Worm (Caenorhabditis elegans) whole organism, young adult: ENCODE results near the gene pals-16.
A peak's percentile ranks its signal among the peaks of the same experiment; 100 is the strongest.

Source experiments
- B0261.1 ChIP-seq: sonication (generic microtip); optimal IDR thresholded peaks from 2 replicates; lab custom pipeline; 2016; ENCODE audit warnings: mild to moderate bottlenecking, missing genetic modification characterization, moderate library complexity, missing compliant biosample characterization
- C17E4.6 ChIP-seq: fragments of 200-800 bp; sonication (Bioruptor generic); IDR thresholded peaks from 2 replicates; pipeline ENCODE4 v1.3.6; 2022; ENCODE audit warnings: missing genetic modification reagents, missing genetic modification characterization, missing compliant biosample characterization
- T26A5.8 ChIP-seq: sonication (generic microtip); optimal IDR thresholded peaks from 2 replicates; lab custom pipeline; 2016; ENCODE audit warnings: missing genetic modification characterization, missing compliant biosample characterization
- Y53F4B.3 ChIP-seq: fragments of 200-800 bp; sonication (Bioruptor generic); IDR thresholded peaks from 2 replicates; pipeline ENCODE4 v1.3.6; 2022; ENCODE audit warnings: missing genetic modification reagents, missing genetic modification characterization, missing compliant biosample characterization
- akir-1 ChIP-seq: fragments of 200-800 bp; sonication (Bioruptor generic); optimal IDR thresholded peaks from 2 replicates; lab custom pipeline; 2018; ENCODE audit warnings: mild to moderate bottlenecking, missing genetic modification characterization, moderate library complexity, missing compliant biosample characterization
- ccch-3 ChIP-seq: fragments of 200-800 bp; sonication (Bioruptor generic); optimal IDR thresholded peaks from 2 replicates; lab custom pipeline; 2018; ENCODE audit warnings: mild to moderate bottlenecking, missing genetic modification characterization, missing compliant biosample characterization
- ets-4 ChIP-seq: fragments of 200-800 bp; sonication (Bioruptor generic); optimal IDR thresholded peaks from 2 replicates; lab custom pipeline; 2018; ENCODE audit warnings: mild to moderate bottlenecking, missing genetic modification characterization, missing compliant biosample characterization
- him-1 ChIP-seq: sonication (generic microtip); optimal IDR thresholded peaks from 2 replicates; lab custom pipeline; 2016; ENCODE audit warnings: missing genotype, missing genetic modification reagents, missing genetic modification characterization, missing compliant biosample characterization

DNA sequence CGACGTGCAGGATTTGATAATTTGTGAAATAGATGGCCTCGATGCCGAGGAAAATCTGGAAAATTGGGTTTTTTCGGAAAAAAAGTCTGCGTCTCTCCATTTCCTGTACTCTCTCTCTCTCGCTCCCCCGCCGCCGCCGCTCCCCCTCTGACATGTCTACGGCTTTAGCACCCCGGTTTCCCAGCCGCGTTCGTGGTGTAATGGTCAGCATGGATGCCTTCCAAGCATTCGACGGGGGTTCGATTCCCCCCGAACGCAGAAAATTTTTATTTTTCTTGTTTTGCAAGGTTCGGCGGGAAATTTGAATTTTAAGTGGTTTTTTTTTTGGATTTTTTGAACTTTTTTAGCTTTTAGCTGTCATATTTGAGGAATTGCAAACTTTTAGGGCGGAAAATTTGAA, 24.5 kb downstream of the pals-16 start:
- TF ChIP-seq T26A5.8 (no peak), ccch-3 (no peak), B0261.1 (tag; lab: Kevin White, UChicago) (peak; percentile 96), C17E4.6 (no peak), ets-4 (GFP tag; lab: Kevin White, UChicago) (no peak), him-1 (tag; lab: Kevin White, UChicago) (peak; percentile 48), Y53F4B.3 (peak; percentile 48; the same call in 1 of the 2 replicates), akir-1 (GFP tag; lab: Kevin White, UChicago) (no peak)
